Worm (Caenorhabditis elegans): Measurements from ENCODE around the gene pdf-2.

pdf-2 gene

DNA sequence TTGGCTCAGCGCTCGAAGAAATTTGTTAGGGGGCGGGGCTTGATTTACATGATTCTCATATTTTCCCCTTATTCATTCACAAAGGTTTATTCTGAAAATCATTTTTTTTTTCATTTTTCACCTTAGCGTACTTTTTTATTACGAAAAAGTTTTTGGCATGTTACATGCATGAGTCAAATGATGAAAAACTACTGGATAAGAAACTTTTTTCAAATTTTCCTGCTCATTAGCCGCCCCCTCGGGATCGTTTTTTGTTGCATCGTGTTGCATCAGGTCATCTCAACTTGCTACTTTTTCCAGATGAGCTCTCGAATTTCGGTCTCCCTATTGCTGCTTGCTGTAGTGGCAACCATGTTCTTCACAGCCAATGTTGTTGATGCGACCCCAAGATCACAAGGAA is at the start of gene pdf-2:
Gene pdf-2 (plus strand): TSS at position 301 of the 400 bp plus-strand sequence.
- TF ChIP-seq cog-1 (tag; optimal IDR thresholded peaks at IDR 0.05) (no peak), ztf-23 (GFP tag; IDR thresholded peaks at IDR 0.05) (no peak), med-1 (GFP tag; optimal IDR thresholded peaks at IDR 0.05; ENCODE audit: insufficient read depth) (no peak), ztf-29 (GFP tag; IDR thresholded peaks at IDR 0.05) (no peak), ref-1 (GFP tag; conservative IDR thresholded peaks at IDR 0.05) (no peak), klf-2 (GFP tag; conservative IDR thresholded peaks at IDR 0.05) (no peak), flt-1 (GFP tag; IDR thresholded peaks at IDR 0.05) (no peak), tab-1 (GFP tag; IDR thresholded peaks at IDR 0.05) (no peak), T22C8.4 (GFP tag; IDR thresholded peaks at IDR 0.05) (no peak)

DNA sequence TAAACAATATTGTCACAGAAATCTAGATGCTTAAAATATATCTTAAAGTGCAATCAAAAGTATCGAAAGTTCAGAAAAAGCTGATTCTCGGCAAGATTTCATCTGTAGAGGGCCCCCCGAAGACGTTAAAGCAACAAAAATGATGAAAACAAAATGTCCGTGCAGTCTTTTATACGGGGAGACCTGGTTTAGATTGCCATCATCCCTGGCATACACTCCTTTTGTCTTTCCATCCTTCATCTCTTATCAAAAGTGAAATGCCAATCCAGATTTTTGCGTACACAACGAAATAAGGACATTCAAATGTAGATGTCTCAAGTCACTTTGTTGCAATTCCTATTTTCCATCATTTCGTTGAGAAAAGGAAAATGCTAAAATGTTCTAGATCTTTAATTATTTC is 49.0 kb upstream of the pdf-2 start:
- TF ChIP-seq T22C8.4 (GFP tag; IDR thresholded peaks at IDR 0.05) (no peak), ztf-23 (GFP tag; IDR thresholded peaks at IDR 0.05) (no peak), med-1 (GFP tag; optimal IDR thresholded peaks at IDR 0.05; ENCODE audit: insufficient read depth) (no peak), flt-1 (GFP tag; IDR thresholded peaks at IDR 0.05) (no peak), ztf-29 (GFP tag; IDR thresholded peaks at IDR 0.05) (no peak), ref-1 (GFP tag; conservative IDR thresholded peaks at IDR 0.05) (no peak), tab-1 (GFP tag; IDR thresholded peaks at IDR 0.05) (no peak), klf-2 (GFP tag; conservative IDR thresholded peaks at IDR 0.05) (no peak), cog-1 (tag; optimal IDR thresholded peaks at IDR 0.05) (no peak)

DNA sequence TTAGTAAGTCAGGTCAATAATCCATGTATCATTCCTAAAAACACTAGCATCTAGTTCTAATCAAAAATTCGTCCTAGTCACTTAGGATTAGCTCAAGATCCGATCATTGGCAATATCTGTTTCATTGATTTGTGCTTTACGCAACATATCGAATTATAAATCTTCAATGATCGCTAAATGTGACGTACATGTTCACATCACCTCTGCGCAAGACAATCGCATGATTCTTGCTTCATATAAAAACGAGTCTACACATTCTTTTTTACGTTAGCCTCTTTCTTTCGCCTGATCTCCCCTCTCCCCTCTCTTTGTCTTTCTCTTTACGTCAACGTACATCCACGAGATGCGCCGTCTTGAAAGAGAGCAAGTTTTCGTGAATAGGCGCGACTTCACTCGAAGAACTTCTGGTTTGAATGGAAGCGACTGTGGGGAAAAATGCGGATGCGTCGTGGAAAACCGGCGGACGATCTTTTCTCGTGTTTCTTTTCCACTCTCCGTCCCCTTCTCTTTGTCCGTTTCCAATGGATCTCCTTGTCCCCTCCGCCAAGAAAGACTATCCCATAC is 46.8 kb upstream of the pdf-2 start:
- TF ChIP-seq tab-1 (GFP tag; IDR thresholded peaks at IDR 0.05) (no peak), cog-1 (tag; optimal IDR thresholded peaks at IDR 0.05) (no peak), ztf-29 (GFP tag; IDR thresholded peaks at IDR 0.05) (no peak), med-1 (GFP tag; optimal IDR thresholded peaks at IDR 0.05; ENCODE audit: insufficient read depth) (no peak), T22C8.4 (GFP tag; IDR thresholded peaks at IDR 0.05) (no peak), ref-1 (GFP tag; conservative IDR thresholded peaks at IDR 0.05) (no peak), klf-2 (GFP tag; conservative IDR thresholded peaks at IDR 0.05) (no peak), flt-1 (GFP tag; IDR thresholded peaks at IDR 0.05) (no peak), ztf-23 (GFP tag; IDR thresholded peaks at IDR 0.05) (no peak)

DNA sequence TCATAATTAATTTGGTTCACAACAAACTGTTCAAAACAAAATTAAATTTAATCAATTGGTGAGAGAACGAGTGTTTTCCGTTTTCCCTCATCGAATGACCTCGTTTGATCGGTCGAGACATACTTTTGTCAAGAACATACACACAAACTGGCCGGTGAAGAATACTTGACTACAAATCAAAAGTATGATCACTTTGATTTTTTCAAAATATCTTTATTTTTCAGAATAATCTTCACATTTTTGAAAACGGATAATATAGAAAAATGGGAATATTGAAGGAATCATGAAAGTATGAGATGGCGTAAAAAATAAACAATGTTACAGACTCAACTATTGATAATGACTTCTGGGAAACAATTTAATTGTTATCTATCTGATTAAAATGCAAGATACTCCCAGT is 45.0 kb upstream of the pdf-2 start, which contains the start of gene swip-10:
Gene swip-10 (minus strand): TSS at position 101 of the 400 bp plus-strand sequence.
- TF ChIP-seq T22C8.4 (GFP tag; IDR thresholded peaks at IDR 0.05): no peak
- no peak for TF ChIP-seq ref-1 (GFP tag; conservative IDR thresholded peaks at IDR 0.05)
- no peak for TF ChIP-seq klf-2 (GFP tag; conservative IDR thresholded peaks at IDR 0.05)
- no peak for TF ChIP-seq ztf-23 (GFP tag; IDR thresholded peaks at IDR 0.05)
- TF ChIP-seq flt-1 (GFP tag; IDR thresholded peaks at IDR 0.05): no peak
- TF ChIP-seq ztf-29 (GFP tag; IDR thresholded peaks at IDR 0.05): no peak
- no peak for TF ChIP-seq cog-1 (tag; optimal IDR thresholded peaks at IDR 0.05)
- TF ChIP-seq tab-1 (GFP tag; IDR thresholded peaks at IDR 0.05): no peak
- TF ChIP-seq med-1 (GFP tag; optimal IDR thresholded peaks at IDR 0.05; ENCODE audit: insufficient read depth): no peak

DNA sequence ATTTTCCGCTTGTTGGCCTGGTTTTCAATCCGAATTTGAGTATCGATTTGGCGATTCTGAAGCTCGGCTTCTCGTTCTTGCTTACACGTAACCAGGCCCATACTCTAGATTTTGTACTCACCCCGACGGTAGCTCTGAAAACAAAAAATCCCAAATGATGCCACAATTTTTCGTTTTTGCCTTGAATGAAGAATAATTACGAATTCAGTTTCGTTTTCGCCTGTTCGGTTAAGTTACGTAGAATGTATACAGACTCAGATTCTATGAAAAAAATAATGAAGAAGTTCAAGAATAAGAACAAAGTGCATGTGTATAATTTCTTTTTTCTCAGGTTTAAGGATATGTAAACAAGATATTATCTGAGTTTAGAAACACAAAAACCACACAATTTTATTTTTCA is 42.2 kb upstream of the pdf-2 start, which contains the start of gene gpa-5:
Gene gpa-5 (minus strand): TSS at position 101 of the 400 bp plus-strand sequence.
- TF ChIP-seq tab-1 (GFP tag; IDR thresholded peaks at IDR 0.05): no peak
- TF ChIP-seq flt-1 (GFP tag; IDR thresholded peaks at IDR 0.05): no peak
- TF ChIP-seq klf-2 (GFP tag; conservative IDR thresholded peaks at IDR 0.05): no peak
- no peak for TF ChIP-seq ztf-29 (GFP tag; IDR thresholded peaks at IDR 0.05)
- TF ChIP-seq ref-1 (GFP tag; conservative IDR thresholded peaks at IDR 0.05): no peak
- no peak for TF ChIP-seq med-1 (GFP tag; optimal IDR thresholded peaks at IDR 0.05; ENCODE audit: insufficient read depth)
- no peak for TF ChIP-seq T22C8.4 (GFP tag; IDR thresholded peaks at IDR 0.05)
- no peak for TF ChIP-seq cog-1 (tag; optimal IDR thresholded peaks at IDR 0.05)
- TF ChIP-seq ztf-23 (GFP tag; IDR thresholded peaks at IDR 0.05): no peak

DNA sequence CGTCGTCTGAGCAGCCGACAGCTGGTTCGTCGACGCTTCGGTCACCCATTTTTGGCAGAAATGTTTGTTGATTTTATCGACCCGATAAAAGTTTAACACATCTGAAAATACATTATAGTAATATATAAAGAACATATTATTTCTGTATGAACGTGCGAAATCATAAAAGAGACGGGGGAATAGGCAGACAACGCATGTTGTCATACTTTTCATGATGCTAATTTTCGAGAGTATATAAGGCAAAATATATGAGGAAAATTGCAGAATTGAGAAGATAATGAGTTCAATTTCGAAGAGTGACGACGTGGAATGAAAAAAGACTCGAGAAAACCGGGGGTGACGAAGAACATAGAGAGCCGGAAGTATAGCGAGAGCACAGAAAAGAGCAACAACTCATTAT is 33.0 kb upstream of the pdf-2 start, which contains the start of gene F53B1.8:
Gene F53B1.8 (minus strand): TSS at position 101 of the 400 bp plus-strand sequence.
- TF ChIP-seq ztf-29 (GFP tag; IDR thresholded peaks at IDR 0.05) (no peak), tab-1 (GFP tag; IDR thresholded peaks at IDR 0.05) (no peak), T22C8.4 (GFP tag; IDR thresholded peaks at IDR 0.05) (no peak), ztf-23 (GFP tag; IDR thresholded peaks at IDR 0.05) (no peak), med-1 (GFP tag; optimal IDR thresholded peaks at IDR 0.05; ENCODE audit: insufficient read depth) (no peak), cog-1 (tag; optimal IDR thresholded peaks at IDR 0.05) (no peak), flt-1 (GFP tag; IDR thresholded peaks at IDR 0.05) (no peak), klf-2 (GFP tag; conservative IDR thresholded peaks at IDR 0.05) (no peak), ref-1 (GFP tag; conservative IDR thresholded peaks at IDR 0.05) (no peak)

DNA sequence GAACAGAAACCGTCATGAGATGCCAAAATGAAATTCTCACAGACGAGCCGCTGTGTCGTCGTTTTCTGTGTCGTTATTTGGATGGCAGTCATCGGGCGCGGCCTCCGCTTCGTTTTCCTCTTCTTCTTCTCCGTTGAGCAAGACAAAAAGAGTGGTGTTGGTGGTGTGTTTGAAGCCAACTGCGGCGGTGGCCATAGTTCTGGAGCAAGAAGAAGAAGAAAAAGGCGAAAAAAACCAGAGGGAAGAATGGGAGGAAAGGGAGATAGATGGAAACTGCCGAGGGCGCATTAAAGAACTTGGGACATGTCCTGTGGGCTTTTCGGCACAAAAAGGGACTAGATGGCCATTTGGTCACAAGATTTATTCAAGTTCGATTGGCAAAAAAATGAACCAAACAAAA is 31.5 kb upstream of the pdf-2 start, which contains the start of gene F53B1.9:
Gene F53B1.9 (minus strand): TSS at position 195 of the 400 bp plus-strand sequence.
- no peak for TF ChIP-seq ztf-29 (GFP tag; IDR thresholded peaks at IDR 0.05)
- TF ChIP-seq tab-1 (GFP tag; IDR thresholded peaks at IDR 0.05): no peak
- no peak for TF ChIP-seq cog-1 (tag; optimal IDR thresholded peaks at IDR 0.05)
- no peak for TF ChIP-seq ztf-23 (GFP tag; IDR thresholded peaks at IDR 0.05)
- no peak for TF ChIP-seq ref-1 (GFP tag; conservative IDR thresholded peaks at IDR 0.05)
- TF ChIP-seq klf-2 (GFP tag; conservative IDR thresholded peaks at IDR 0.05): no peak
- no peak for TF ChIP-seq T22C8.4 (GFP tag; IDR thresholded peaks at IDR 0.05)
- no peak for TF ChIP-seq med-1 (GFP tag; optimal IDR thresholded peaks at IDR 0.05; ENCODE audit: insufficient read depth)
- TF ChIP-seq flt-1 (GFP tag; IDR thresholded peaks at IDR 0.05): no peak

DNA sequence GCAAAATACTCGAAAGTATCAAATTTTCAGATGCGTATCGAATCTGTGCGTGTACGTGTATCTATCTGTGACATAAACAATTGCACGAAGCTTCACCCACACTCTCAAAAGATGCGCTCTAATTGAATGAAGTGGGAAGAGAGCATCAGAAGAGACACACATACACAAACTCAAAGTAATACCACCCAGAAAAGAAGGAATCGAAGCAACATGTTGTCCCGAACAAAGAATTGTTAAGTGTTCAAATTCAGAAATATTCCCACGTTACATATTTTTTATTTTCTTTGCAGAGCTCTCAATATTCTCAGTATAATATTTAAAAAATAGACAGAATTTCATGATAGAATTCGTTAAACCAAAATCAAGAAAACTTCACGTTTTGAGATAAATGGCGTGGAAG is 26.2 kb upstream of the pdf-2 start:
- no peak for TF ChIP-seq tab-1 (GFP tag; IDR thresholded peaks at IDR 0.05)
- no peak for TF ChIP-seq med-1 (GFP tag; optimal IDR thresholded peaks at IDR 0.05; ENCODE audit: insufficient read depth)
- TF ChIP-seq ztf-29 (GFP tag; IDR thresholded peaks at IDR 0.05): no peak
- TF ChIP-seq T22C8.4 (GFP tag; IDR thresholded peaks at IDR 0.05): no peak
- TF ChIP-seq cog-1 (tag; optimal IDR thresholded peaks at IDR 0.05): no peak
- TF ChIP-seq klf-2 (GFP tag; conservative IDR thresholded peaks at IDR 0.05): no peak
- TF ChIP-seq flt-1 (GFP tag; IDR thresholded peaks at IDR 0.05): no peak
- TF ChIP-seq ref-1 (GFP tag; conservative IDR thresholded peaks at IDR 0.05): no peak
- no peak for TF ChIP-seq ztf-23 (GFP tag; IDR thresholded peaks at IDR 0.05)

DNA sequence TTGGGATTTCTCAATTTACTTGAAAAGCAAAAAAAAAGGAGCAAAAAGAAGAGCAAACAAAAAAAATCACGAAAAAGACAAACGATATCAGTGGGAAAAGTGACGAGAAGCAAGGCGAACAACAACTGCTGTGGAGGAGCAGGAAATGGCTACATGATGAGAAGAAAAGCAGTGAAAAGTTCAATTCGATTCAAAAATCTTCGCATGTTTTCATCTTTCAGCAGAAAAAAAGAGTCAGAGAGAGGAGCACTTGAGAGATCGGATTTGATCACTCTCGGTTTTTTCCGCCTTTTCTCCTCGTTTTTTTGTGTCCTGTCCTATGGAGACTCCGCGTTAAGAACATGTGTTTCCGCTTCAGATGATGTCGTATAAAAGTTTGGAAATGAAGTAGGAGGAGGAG is 24.3 kb upstream of the pdf-2 start:
- TF ChIP-seq ztf-29 (GFP tag; IDR thresholded peaks at IDR 0.05): no peak
- TF ChIP-seq klf-2 (GFP tag; conservative IDR thresholded peaks at IDR 0.05): no peak
- TF ChIP-seq tab-1 (GFP tag; IDR thresholded peaks at IDR 0.05): no peak
- TF ChIP-seq cog-1 (tag; optimal IDR thresholded peaks at IDR 0.05): no peak
